Worm (Caenorhabditis elegans): ENCODE measurements around the gene T07H3.8.

ce11 chrII:1576772-1577171 is 9.6 kb upstream of the T07H3.8 start:
- TF ChIP-seq madf-10 (tag; optimal IDR thresholded peaks at IDR 0.05) (no peak), lin-54 (GFP tag; optimal IDR thresholded peaks at IDR 0.05) (no peak), B0261.1 (tag; optimal IDR thresholded peaks at IDR 0.05) (no peak), F10E7.11 (tag; optimal IDR thresholded peaks at IDR 0.05) (no peak), snpc-4 (GFP tag; optimal IDR thresholded peaks at IDR 0.05) (no peak), snpc-4 (tag; optimal IDR thresholded peaks at IDR 0.05) (no peak), nhr-90 (tag; optimal IDR thresholded peaks at IDR 0.05) (no peak), ama-1 (optimal IDR thresholded peaks at IDR 0.05) (no peak), ama-1 (GFP tag; optimal IDR thresholded peaks at IDR 0.05) (no peak), ztf-3 (GFP tag; optimal IDR thresholded peaks at IDR 0.05) (no peak), F49E8.2 (tag; optimal IDR thresholded peaks at IDR 0.05; ENCODE audit: insufficient read depth) (no peak), nfyb-1 (GFP tag; IDR thresholded peaks at IDR 0.05) (no peak)
